Fruit fly (Drosophila melanogaster): ENCODE measurements around the gene Skel.
A peak's percentile ranks its signal among the peaks of the same experiment; 100 is the strongest.

Skel gene

DNA sequence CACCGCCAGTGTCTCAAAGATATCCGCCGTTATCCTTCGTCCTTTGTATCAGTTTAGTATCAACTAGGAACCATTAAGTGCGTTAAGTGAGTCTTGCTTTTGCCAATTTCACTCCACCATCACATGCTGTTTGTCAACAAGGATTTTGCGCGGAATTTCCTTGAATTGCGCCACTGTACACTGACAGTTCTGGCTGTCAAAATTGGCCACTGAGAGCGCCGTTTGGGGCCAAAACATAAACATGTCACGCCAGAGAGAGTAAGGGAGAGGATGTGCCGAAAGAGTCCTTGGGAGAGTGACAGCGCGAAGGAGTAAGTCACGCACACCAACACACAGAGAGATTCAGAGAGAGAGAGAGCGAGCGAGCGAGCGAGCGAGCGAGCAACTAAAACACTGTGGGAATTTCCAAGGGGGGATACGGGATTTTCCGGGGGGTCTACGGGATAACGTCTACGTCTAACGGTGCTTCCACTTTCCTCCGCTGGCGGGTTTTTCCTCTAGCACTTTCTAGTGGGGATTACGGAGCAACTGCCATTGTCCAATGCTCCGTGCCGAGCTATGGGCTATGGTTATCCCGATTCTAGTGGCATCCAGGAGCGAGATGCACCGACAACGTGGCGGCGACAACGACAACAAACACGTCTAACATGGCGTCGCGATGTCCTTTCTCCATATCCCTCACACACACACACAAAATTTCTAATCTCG lies 47.9 kb upstream of the Skel start (continued):
- peak; percentile 31 for TF ChIP-seq ewg (GFP tag; optimal IDR thresholded peaks at IDR 0.05)

DNA sequence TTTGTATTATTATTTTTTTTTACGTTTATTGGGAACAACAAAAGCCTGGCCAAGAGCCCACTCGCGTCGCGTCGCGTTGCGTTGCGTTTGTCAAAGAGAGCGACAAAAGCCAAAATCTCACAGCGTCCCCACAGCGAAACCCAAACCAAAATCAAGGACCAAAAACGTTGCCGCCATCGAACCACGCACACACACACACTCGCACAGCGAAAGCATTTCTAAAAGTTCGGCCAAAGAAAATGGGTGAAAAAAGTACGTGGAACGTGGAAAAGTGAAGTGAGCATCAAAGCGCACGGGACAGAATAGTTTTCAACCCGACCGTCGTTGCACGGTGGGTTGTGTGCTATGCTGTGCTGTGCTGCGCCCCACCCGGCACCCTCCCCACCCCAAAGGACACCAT lies 47.3 kb upstream of the Skel start, which contains the start of gene hth:
TSS of gene hth (minus strand) at position 101 of the 400 bp plus-strand sequence.
- TF ChIP-seq CG10431 (GFP tag; optimal IDR thresholded peaks at IDR 0.05), result no peak
- TF ChIP-seq CG3281 (GFP tag; optimal IDR thresholded peaks at IDR 0.05), result no peak
- TF ChIP-seq MTF-1 (GFP tag; optimal IDR thresholded peaks at IDR 0.05; ENCODE audit: borderline replicate concordance), result no peak
- no peak for TF ChIP-seq odd (GFP tag; optimal IDR thresholded peaks at IDR 0.05)
- TF ChIP-seq CG18262 (tag; optimal IDR thresholded peaks at IDR 0.05), result no peak
- TF ChIP-seq pfk (GFP tag; optimal IDR thresholded peaks at IDR 0.05), result no peak
- no peak for TF ChIP-seq CG12104 (GFP tag; optimal IDR thresholded peaks at IDR 0.05)
- TF ChIP-seq NFAT (GFP tag; IDR thresholded peaks at IDR 0.05), result no peak
- TF ChIP-seq crol (GFP tag; IDR thresholded peaks at IDR 0.05), result peak; percentile 22; the same call in 1 of the 2 replicates
- TF ChIP-seq bowl (GFP tag; IDR thresholded peaks at IDR 0.05), result no peak
- no peak for TF ChIP-seq CG31365 (tag; optimal IDR thresholded peaks at IDR 0.05)
- TF ChIP-seq CG12769 (tag; optimal IDR thresholded peaks at IDR 0.05), result no peak
- no peak for TF ChIP-seq Dip2 (GFP tag; IDR thresholded peaks at IDR 0.05)
- no peak for TF ChIP-seq sd (tag; optimal IDR thresholded peaks at IDR 0.05)
- peak; percentile 50; the same call in 1 of the 3 replicates for TF ChIP-seq CG11560 (tag; IDR thresholded peaks at IDR 0.05)
- no peak for TF ChIP-seq Mad (GFP tag; optimal IDR thresholded peaks at IDR 0.05)
- TF ChIP-seq schlank (tag; optimal IDR thresholded peaks at IDR 0.05), result no peak
- no peak for TF ChIP-seq Bteb2 (GFP tag; optimal IDR thresholded peaks at IDR 0.05)
- peak; percentile 38 for TF ChIP-seq abd-A (tag; optimal IDR thresholded peaks at IDR 0.05)
- no peak for TF ChIP-seq CG14014 (GFP tag; IDR thresholded peaks at IDR 0.05)
- no peak for TF ChIP-seq CG32772 (GFP tag; IDR thresholded peaks at IDR 0.05)
- TF ChIP-seq Vsx1 (GFP tag; optimal IDR thresholded peaks at IDR 0.05), result no peak
- TF ChIP-seq fd102C (GFP tag; optimal IDR thresholded peaks at IDR 0.05), result no peak
- no peak for TF ChIP-seq ftz-f1 (GFP tag; optimal IDR thresholded peaks at IDR 0.05)
- no peak for TF ChIP-seq mirr (GFP tag; optimal IDR thresholded peaks at IDR 0.05)
- 0 out of 4 replicates have a peak, but pooled peaks have one; percentile 25 for TF ChIP-seq chinmo (GFP tag; IDR thresholded peaks at IDR 0.05; ENCODE audit: partially characterized antibody)
- no peak for TF ChIP-seq Xbp1 (GFP tag; optimal IDR thresholded peaks at IDR 0.05)
- TF ChIP-seq ash1 (GFP tag; optimal IDR thresholded peaks at IDR 0.05), result no peak
- TF ChIP-seq PHDP (tag; optimal IDR thresholded peaks at IDR 0.05), result no peak
- no peak for TF ChIP-seq zen2 (GFP tag; IDR thresholded peaks at IDR 0.05; ENCODE audit: partially characterized antibody)

- TF ChIP-seq onecut (GFP tag; IDR thresholded peaks at IDR 0.05) (peak; percentile 88), slbo (GFP tag; IDR thresholded peaks at IDR 0.05) (peak; percentile 36; the same call in 1 of the 2 replicates), CG14860 (GFP tag; IDR thresholded peaks at IDR 0.05; ENCODE audit: partially characterized antibody) (0 out of 3 replicates have a peak, but pooled peaks have one; percentile 23), pfk (GFP tag; optimal IDR thresholded peaks at IDR 0.05) (no peak), scrt (GFP tag; optimal IDR thresholded peaks at IDR 0.05) (peak; percentile 46), sisA (GFP tag; IDR thresholded peaks at IDR 0.05) (0 out of 2 replicates have a peak, but pooled peaks have one; percentile 5), Trl (optimal IDR thresholded peaks at IDR 0.05) (peak; percentile 27 to 41), Trl (GFP tag; optimal IDR thresholded peaks at IDR 0.05) (no peak), CG4404 (GFP tag; IDR thresholded peaks at IDR 0.05) (0 out of 2 replicates have a peak, but pooled peaks have one; percentile 19), wor (GFP tag; IDR thresholded peaks at IDR 0.05) (no peak), z (GFP tag; IDR thresholded peaks at IDR 0.05) (no peak), ewg (GFP tag; optimal IDR thresholded peaks at IDR 0.05) (peak; percentile 93), CG31365 (tag; optimal IDR thresholded peaks at IDR 0.05) (no peak), Deaf1 (tag; optimal IDR thresholded peaks at IDR 0.05) (peak; percentile 65), abd-A (tag; optimal IDR thresholded peaks at IDR 0.05) (peak; percentile 84), ranshi (GFP tag; IDR thresholded peaks at IDR 0.05) (0 out of 2 replicates have a peak, but pooled peaks have one; percentile 18), pzg (GFP tag; optimal IDR thresholded peaks at IDR 0.05) (peak; percentile 5), dysf (GFP tag; IDR thresholded peaks at IDR 0.05) (0 out of 3 replicates have a peak, but pooled peaks have one; percentile 7), Gsc (GFP tag; IDR thresholded peaks at IDR 0.05) (no peak)
Observed at dm6 chr3R:10640552-10641266, 46.0 kb upstream of the Skel start.

Measured in whole organism, embryonic.